Worm (Caenorhabditis elegans) whole organism, late embryonic: Measurements from ENCODE around the gene Y73C8C.4.
"Not testable (repeated sequence)": the region's sequence is repeated elsewhere in the genome, so short reads cannot be mapped to it uniquely, and the experiment has no call there.

ENCODE experiments used
- F13H6.1 ChIP-seq: sonication (generic microtip); optimal IDR thresholded peaks from 2 replicates; lab custom pipeline; 2016; ENCODE audit warnings: missing genetic modification characterization, missing compliant biosample characterization
- K02D7.2 ChIP-seq: sonication (generic microtip); optimal IDR thresholded peaks from 2 replicates; lab custom pipeline; 2017; ENCODE audit warnings: mild to moderate bottlenecking, missing genetic modification characterization, missing compliant biosample characterization
- T23F11.4 ChIP-seq: fragments of 200-800 bp; sonication (Bioruptor generic); optimal IDR thresholded peaks from 2 replicates; lab custom pipeline; 2018; ENCODE audit warnings: mild to moderate bottlenecking, missing genetic modification characterization, missing compliant biosample characterization
- ceh-2 ChIP-seq: sonication (generic microtip); optimal IDR thresholded peaks from 2 replicates; lab custom pipeline; 2016; ENCODE audit warnings: missing genotype, missing genetic modification characterization, missing compliant biosample characterization
- ceh-31 ChIP-seq: sonication (generic microtip); optimal IDR thresholded peaks from 2 replicates; lab custom pipeline; 2016; ENCODE audit warnings: missing genetic modification characterization, missing compliant biosample characterization
- ceh-34 ChIP-seq: sonication (generic microtip); optimal IDR thresholded peaks from 2 replicates; lab custom pipeline; 2016; ENCODE audit warnings: mild to moderate bottlenecking, missing genetic modification characterization, missing compliant biosample characterization
- ceh-45 ChIP-seq: fragments of 200-800 bp; sonication (Bioruptor generic); IDR thresholded peaks from 2 replicates; pipeline ENCODE4 v1.3.6; 2022; ENCODE audit warnings: missing genetic modification reagents, missing genetic modification characterization, missing compliant biosample characterization
- ceh-48 ChIP-seq: sonication (generic microtip); optimal IDR thresholded peaks from 2 replicates; lab custom pipeline; 2016; ENCODE audit warnings: missing genetic modification characterization, inconsistent platforms, missing compliant biosample characterization
- ceh-6 ChIP-seq: fragments of 200-800 bp; sonication (Bioruptor generic); optimal IDR thresholded peaks from 2 replicates; lab custom pipeline; 2018; ENCODE audit warnings: mild to moderate bottlenecking, missing genetic modification characterization, missing compliant biosample characterization
- ceh-9 ChIP-seq: sonication (generic microtip); optimal IDR thresholded peaks from 2 replicates; lab custom pipeline; 2016; ENCODE audit warnings: mild to moderate bottlenecking, missing genetic modification characterization, inconsistent platforms, missing compliant biosample characterization
- fax-1 ChIP-seq: sonication (generic microtip); optimal IDR thresholded peaks from 2 replicates; lab custom pipeline; 2016; ENCODE audit warnings: missing genotype, missing genetic modification characterization, missing compliant biosample characterization
- fkh-10 ChIP-seq: fragments of 150-350 bp; optimal IDR thresholded peaks from 2 replicates; lab custom pipeline; 2014; ENCODE audit warnings: missing biosample characterization, missing genetic modification reagents, missing genetic modification characterization
- hlh-13 ChIP-seq: fragments of 200-800 bp; sonication (Bioruptor generic); optimal IDR thresholded peaks from 2 replicates; lab custom pipeline; 2018; ENCODE audit warnings: mild to moderate bottlenecking, missing genetic modification characterization, missing compliant biosample characterization
- hlh-15 ChIP-seq: sonication (generic microtip); optimal IDR thresholded peaks from 2 replicates; lab custom pipeline; 2016; ENCODE audit warnings: missing genetic modification characterization, missing compliant biosample characterization
- hlh-6 ChIP-seq: sonication (generic microtip); optimal IDR thresholded peaks from 2 replicates; lab custom pipeline; 2016; ENCODE audit warnings: missing genotype, missing genetic modification characterization, missing compliant biosample characterization
- hlh-8 ChIP-seq: sonication (generic microtip); optimal IDR thresholded peaks from 2 replicates; lab custom pipeline; 2016; ENCODE audit warnings: missing genotype, missing genetic modification characterization, missing compliant biosample characterization
- lim-6 ChIP-seq: sonication (generic microtip); optimal IDR thresholded peaks from 2 replicates; lab custom pipeline; 2016; ENCODE audit warnings: missing genetic modification characterization, missing compliant biosample characterization
- mec-3 ChIP-seq: sonication (generic microtip); optimal IDR thresholded peaks from 2 replicates; lab custom pipeline; 2016; ENCODE audit warnings: borderline replicate concordance, missing genetic modification characterization, missing compliant biosample characterization
- nhr-11 ChIP-seq: fragments of 150-350 bp; optimal IDR thresholded peaks from 2 replicates; lab custom pipeline; 2014; ENCODE audit warnings: missing biosample characterization, missing genetic modification characterization
- nhr-232 ChIP-seq: sonication (generic microtip); optimal IDR thresholded peaks from 2 replicates; lab custom pipeline; 2016; ENCODE audit warnings: missing genetic modification characterization, missing compliant biosample characterization
- npax-4 ChIP-seq: sonication (generic microtip); optimal IDR thresholded peaks from 2 replicates; lab custom pipeline; 2016; ENCODE audit warnings: missing genetic modification characterization, missing compliant biosample characterization
- pag-3 ChIP-seq: sonication (generic microtip); optimal IDR thresholded peaks from 2 replicates; lab custom pipeline; 2016; ENCODE audit warnings: missing compliant biosample characterization, missing genetic modification characterization, borderline replicate concordance
- pax-1 ChIP-seq: fragments of 150-350 bp; optimal IDR thresholded peaks from 2 replicates; lab custom pipeline; 2014; ENCODE audit warnings: missing biosample characterization, missing genetic modification characterization
- ref-2 ChIP-seq: sonication (generic microtip); optimal IDR thresholded peaks from 2 replicates; lab custom pipeline; 2016; ENCODE audit warnings: missing genetic modification characterization, missing compliant biosample characterization
- sdc-2 ChIP-seq: sonication (generic microtip); optimal IDR thresholded peaks from 2 replicates; lab custom pipeline; 2016; ENCODE audit warnings: missing genotype, missing genetic modification characterization, missing compliant biosample characterization
- sox-2 ChIP-seq: fragments of 200-800 bp; sonication (Bioruptor generic); IDR thresholded peaks from 2 replicates; pipeline ENCODE4 v1.3.6; 2022; ENCODE audit warnings: missing genetic modification reagents, missing genetic modification characterization, missing compliant biosample characterization
- sox-4 ChIP-seq: sonication (generic microtip); optimal IDR thresholded peaks from 2 replicates; lab custom pipeline; 2017; ENCODE audit warnings: mild to moderate bottlenecking, missing genetic modification characterization, inconsistent platforms, missing compliant biosample characterization
- tbx-2 ChIP-seq: sonication (generic microtip); optimal IDR thresholded peaks from 2 replicates; lab custom pipeline; 2016; ENCODE audit warnings: missing genetic modification characterization, missing compliant biosample characterization
- tbx-7 ChIP-seq: sonication (generic microtip); optimal IDR thresholded peaks from 2 replicates; lab custom pipeline; 2016; ENCODE audit warnings: missing genotype, missing genetic modification characterization, missing compliant biosample characterization
- ttx-3 ChIP-seq: sonication (generic microtip); optimal IDR thresholded peaks from 2 replicates; lab custom pipeline; 2016; ENCODE audit warnings: missing genetic modification reagents, missing genetic modification characterization, missing compliant biosample characterization
- unc-3 ChIP-seq, 2 experiments: fragments of 200-800 bp in 1 of 2; sonication (Bioruptor generic) in 1 of 2; sonication (generic microtip) in 1 of 2; conservative IDR thresholded peaks in 1 of 2; optimal IDR thresholded peaks in 1 of 2; 2 replicates each; pipeline versions ENCODE4 v1.3.6 to Lab custom; 2016 to 2022; ENCODE audit warnings: missing compliant biosample characterization in 2 of 2, missing genetic modification characterization in 2 of 2, missing genetic modification reagents in 1 of 2
- unc-86 ChIP-seq: sonication (generic microtip); optimal IDR thresholded peaks from 2 replicates; lab custom pipeline; 2016; ENCODE audit warnings: missing genetic modification characterization, missing compliant biosample characterization
- zip-5 ChIP-seq: sonication (generic microtip); optimal IDR thresholded peaks from 2 replicates; lab custom pipeline; 2016; ENCODE audit warnings: missing genetic modification characterization, missing compliant biosample characterization
- ztf-16 ChIP-seq: sonication (generic microtip); optimal IDR thresholded peaks from 2 replicates; lab custom pipeline; 2017; ENCODE audit warnings: missing genetic modification characterization, missing compliant biosample characterization

Gene Y73C8C.4

ce11 chrV:3102049-3102448, at the start of gene Y73C8C.4:
Gene Y73C8C.4 (minus strand): TSS chrV:3102149.
- TF ChIP-seq ref-2 (tag; lab: Kevin White, UChicago); hlh-6 (tag; lab: Kevin White, UChicago); T23F11.4 (GFP tag; lab: Kevin White, UChicago): not testable (repeated sequence)

ce11 chrV:3149910-3150428, 48.0 kb upstream of the Y73C8C.4 start:
- peak; percentile 6 for TF ChIP-seq sdc-2 (tag; lab: Kevin White, UChicago)
- no peak for TF ChIP-seq unc-3 (GFP tag; conservative IDR thresholded peaks at IDR 0.05; lab: Robert Waterston, UW)
- no peak for TF ChIP-seq unc-3 (tag; optimal IDR thresholded peaks at IDR 0.05; lab: Kevin White, UChicago)
- peak; percentile 22 for TF ChIP-seq ref-2 (tag; lab: Kevin White, UChicago)
- no peak for TF ChIP-seq lim-6 (tag; lab: Kevin White, UChicago)
- TF ChIP-seq ceh-31 (tag; lab: Kevin White, UChicago): peak; percentile 9
- TF ChIP-seq ceh-34: peak; percentile 29

- TF ChIP-seq mec-3 (tag; lab: Kevin White, UChicago): no peak
- TF ChIP-seq zip-5: no peak
- no peak for TF ChIP-seq hlh-15
- no peak for TF ChIP-seq ceh-45 (GFP tag; lab: Robert Waterston, UW)
- TF ChIP-seq ceh-6 (GFP tag; lab: Kevin White, UChicago): no peak
- TF ChIP-seq K02D7.2 (tag; lab: Kevin White, UChicago): no peak
- no peak for TF ChIP-seq ceh-48 (tag; lab: Kevin White, UChicago)
- no peak for TF ChIP-seq hlh-13 (GFP tag; lab: Kevin White, UChicago)
- TF ChIP-seq nhr-232 (tag; lab: Kevin White, UChicago): no peak
- no peak for TF ChIP-seq tbx-2
Measured at ce11 chrV:3146932-3147331, 45.0 kb upstream of the Y73C8C.4 start, which contains the start of gene srab-11. Gene srab-11 (minus strand): TSS chrV:3147032.

DNA sequence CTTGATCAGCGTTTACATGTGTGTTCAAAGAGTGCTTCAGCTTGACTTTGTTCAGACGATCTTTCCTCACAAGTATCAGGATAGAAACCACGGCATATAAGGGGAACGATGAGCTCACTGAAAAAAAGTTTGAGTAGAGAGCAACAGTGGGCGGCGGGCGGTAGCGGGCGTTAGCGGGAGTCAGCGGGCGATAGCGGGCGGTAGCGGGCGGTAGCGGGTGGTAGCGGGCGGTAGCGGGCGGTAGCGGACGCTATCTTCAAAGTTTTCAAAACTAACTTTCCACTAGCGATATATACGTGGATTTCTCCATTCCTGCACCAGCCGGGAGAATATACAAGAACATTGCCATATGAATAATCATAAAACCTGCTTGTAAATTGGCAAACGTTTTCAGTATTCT, 43.3 kb upstream of the Y73C8C.4 start:
- TF ChIP-seq nhr-11 (no peak), ztf-16 (tag; lab: Kevin White, UChicago) (no peak), ceh-6 (GFP tag; lab: Kevin White, UChicago) (no peak), npax-4 (tag; lab: Kevin White, UChicago) (no peak), pag-3 (tag; lab: Kevin White, UChicago) (no peak), ceh-2 (tag; lab: Kevin White, UChicago) (no peak), tbx-2 (no peak), hlh-15 (no peak), fkh-10 (no peak), ceh-34 (no peak), ceh-9 (tag; lab: Kevin White, UChicago) (no peak), hlh-8 (tag; lab: Kevin White, UChicago) (no peak), nhr-232 (tag; lab: Kevin White, UChicago) (no peak), sox-4 (tag; lab: Kevin White, UChicago) (no peak), sox-2 (GFP tag; lab: Robert Waterston, UW) (no peak), T23F11.4 (GFP tag; lab: Kevin White, UChicago) (no peak)

DNA sequence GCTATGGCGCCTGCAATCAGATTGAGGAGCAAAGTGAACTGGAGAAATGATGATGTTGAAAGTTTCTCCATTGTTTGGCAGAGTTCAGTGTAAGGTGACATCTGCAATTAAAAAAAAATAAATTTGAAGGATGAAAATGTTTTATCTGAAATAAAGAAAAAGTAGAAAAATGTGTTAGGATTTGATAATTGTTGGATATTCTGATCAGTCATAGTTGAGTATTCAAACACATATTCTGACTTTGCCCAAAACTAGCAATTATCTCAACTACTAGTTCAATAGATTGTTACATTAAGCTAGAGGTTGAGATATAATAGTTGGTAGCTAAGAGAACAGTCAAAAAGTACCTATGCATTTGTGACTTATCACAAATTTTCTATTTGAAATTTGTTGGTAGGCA, 42.5 kb upstream of the Y73C8C.4 start, which contains the start of gene srab-10:
TSS of gene srab-10 (minus strand) at position 101 of the 400 bp plus-strand sequence.
- no peak for TF ChIP-seq pax-1 (tag; lab: Kevin White, UChicago)
- TF ChIP-seq mec-3 (tag; lab: Kevin White, UChicago): no peak
- no peak for TF ChIP-seq tbx-7
- TF ChIP-seq ttx-3 (tag; lab: Kevin White, UChicago): no peak
- no peak for TF ChIP-seq zip-5
- TF ChIP-seq hlh-6 (tag; lab: Kevin White, UChicago): no peak
- no peak for TF ChIP-seq unc-86
- TF ChIP-seq F13H6.1: no peak
- no peak for TF ChIP-seq unc-3 (GFP tag; conservative IDR thresholded peaks at IDR 0.05; lab: Robert Waterston, UW)
- TF ChIP-seq unc-3 (tag; optimal IDR thresholded peaks at IDR 0.05; lab: Kevin White, UChicago): no peak
- no peak for TF ChIP-seq fax-1 (tag; lab: Kevin White, UChicago)
- TF ChIP-seq tbx-2: no peak
